Worm (Caenorhabditis elegans) whole organism, L2 larva: ENCODE measurements around the gene F11D11.12.
A peak's percentile ranks its signal among the peaks of the same experiment; 100 is the strongest.

Experiments
- C34F6.9 ChIP-seq: fragments of 150-350 bp; optimal IDR thresholded peaks from 2 replicates; lab custom pipeline; 2014; ENCODE audit warnings: missing biosample characterization, missing genetic modification characterization
- Y55F3AM.14 ChIP-seq: fragments of 200-800 bp; sonication (Bioruptor generic); optimal IDR thresholded peaks from 2 replicates; lab custom pipeline; 2018; ENCODE audit warnings: mild to moderate bottlenecking, missing genetic modification characterization, missing compliant biosample characterization
- ZK546.5 ChIP-seq: sonication (generic microtip); optimal IDR thresholded peaks from 2 replicates; lab custom pipeline; 2017; ENCODE audit warnings: missing biosample characterization, missing genetic modification characterization
- alr-1 ChIP-seq: fragments of 150-350 bp; optimal IDR thresholded peaks from 2 replicates; lab custom pipeline; 2014; ENCODE audit warnings: missing biosample characterization, missing genetic modification characterization
- aly-2 ChIP-seq: fragments of 150-350 bp; optimal IDR thresholded peaks from 2 replicates; lab custom pipeline; 2014; ENCODE audit warnings: missing biosample characterization, missing genetic modification characterization
- ceh-16 ChIP-seq: fragments of 150-350 bp; optimal IDR thresholded peaks from 2 replicates; lab custom pipeline; 2014; ENCODE audit warnings: missing biosample characterization, missing genetic modification characterization
- crh-2 ChIP-seq: sonication (generic microtip); optimal IDR thresholded peaks from 2 replicates; lab custom pipeline; 2017; ENCODE audit warnings: missing biosample characterization, missing genetic modification characterization
- egl-27 ChIP-seq: sonication (generic microtip); optimal IDR thresholded peaks from 3 replicates; lab custom pipeline; 2017; ENCODE audit warnings: missing biosample characterization, missing genetic modification reagents, missing genetic modification characterization
- elt-1 ChIP-seq: fragments of 150-350 bp; optimal IDR thresholded peaks from 2 replicates; lab custom pipeline; 2014; ENCODE audit warnings: missing biosample characterization, missing genetic modification characterization
- gmeb-1 ChIP-seq: fragments of 150-350 bp; optimal IDR thresholded peaks from 2 replicates; lab custom pipeline; 2014; ENCODE audit warnings: missing biosample characterization, missing genetic modification characterization
- lin-11 ChIP-seq: fragments of 150-350 bp; sonication (generic microtip); optimal IDR thresholded peaks from 2 replicates; lab custom pipeline; 2014; ENCODE audit warnings: missing biosample characterization, missing genetic modification characterization, inconsistent platforms, mixed read lengths
- lin-13 ChIP-seq: fragments of 150-350 bp; optimal IDR thresholded peaks from 2 replicates; lab custom pipeline; 2014; ENCODE audit warnings: missing biosample characterization, missing genetic modification reagents, missing genetic modification characterization
- lin-39 ChIP-seq: fragments of 150-350 bp; optimal IDR thresholded peaks from 2 replicates; lab custom pipeline; 2014; ENCODE audit warnings: missing biosample characterization, missing genetic modification reagents, missing genetic modification characterization
- lsy-2 ChIP-seq, 2 experiments: fragments of 150-350 bp in 1 of 2; sonication (generic microtip) in 1 of 2; optimal IDR thresholded peaks; 2 replicates each; lab custom pipeline; 2014 to 2017; ENCODE audit warnings: missing biosample characterization in 2 of 2, missing genetic modification characterization in 2 of 2
- mdl-1 ChIP-seq, 2 experiments: fragments of 150-350 bp in 1 of 2; sonication (generic microtip) in 1 of 2; optimal IDR thresholded peaks; 2 replicates each; lab custom pipeline; 2017; ENCODE audit warnings: missing biosample characterization in 2 of 2, missing genetic modification characterization in 2 of 2
- nhr-10 ChIP-seq: sonication (generic microtip); optimal IDR thresholded peaks from 2 replicates; lab custom pipeline; 2017; ENCODE audit warnings: missing biosample characterization, missing genetic modification characterization
- nhr-12 ChIP-seq: fragments of 150-350 bp; optimal IDR thresholded peaks from 2 replicates; lab custom pipeline; 2014; ENCODE audit warnings: missing biosample characterization, missing genetic modification characterization
- nhr-129 ChIP-seq: fragments of 150-350 bp; optimal IDR thresholded peaks from 2 replicates; lab custom pipeline; 2014; ENCODE audit warnings: missing biosample characterization, missing genetic modification characterization
- nhr-21 ChIP-seq: fragments of 150-350 bp; optimal IDR thresholded peaks from 2 replicates; lab custom pipeline; 2014; ENCODE audit warnings: missing biosample characterization, missing genetic modification characterization
- nhr-23 ChIP-seq: fragments of 150-350 bp; optimal IDR thresholded peaks from 2 replicates; lab custom pipeline; 2014; ENCODE audit warnings: missing biosample characterization, missing genetic modification reagents, missing genetic modification characterization
- nhr-237 ChIP-seq: fragments of 150-350 bp; optimal IDR thresholded peaks from 2 replicates; lab custom pipeline; 2014; ENCODE audit warnings: missing biosample characterization, missing genetic modification characterization
- nhr-25 ChIP-seq: fragments of 150-350 bp; sonication (generic microtip); optimal IDR thresholded peaks from 3 replicates; lab custom pipeline; 2014; ENCODE audit warnings: missing biosample characterization, missing genetic modification characterization
- nhr-6 ChIP-seq: fragments of 150-350 bp; optimal IDR thresholded peaks from 2 replicates; lab custom pipeline; 2014; ENCODE audit warnings: missing biosample characterization, missing genetic modification characterization
- nhr-77 ChIP-seq: fragments of 150-350 bp; optimal IDR thresholded peaks from 2 replicates; lab custom pipeline; 2014; ENCODE audit warnings: missing biosample characterization, missing genetic modification characterization
- peb-1 ChIP-seq: fragments of 150-350 bp; optimal IDR thresholded peaks from 2 replicates; lab custom pipeline; 2014; ENCODE audit warnings: missing biosample characterization, missing genetic modification characterization
- sem-4 ChIP-seq: fragments of 150-350 bp; optimal IDR thresholded peaks from 2 replicates; lab custom pipeline; 2014; ENCODE audit warnings: missing biosample characterization, missing genetic modification reagents, missing genetic modification characterization
- skn-1 ChIP-seq: sonication (generic microtip); optimal IDR thresholded peaks from 2 replicates; lab custom pipeline; 2017; ENCODE audit warnings: missing biosample characterization, missing genetic modification characterization
- sma-3 ChIP-seq: sonication (generic microtip); optimal IDR thresholded peaks from 2 replicates; lab custom pipeline; 2016; ENCODE audit warnings: missing genetic modification reagents, missing genetic modification characterization, missing compliant biosample characterization
- sma-9 ChIP-seq, 2 experiments: fragments of 150-350 bp in 1 of 2; sonication (generic microtip) in 1 of 2; optimal IDR thresholded peaks; 2 replicates each; lab custom pipeline; 2014 to 2016; ENCODE audit warnings: missing genetic modification characterization in 2 of 2, mild to moderate bottlenecking in 1 of 2, missing biosample characterization in 1 of 2, missing compliant biosample characterization in 1 of 2, missing genetic modification reagents in 1 of 2, moderate library complexity in 1 of 2
- snpc-4 ChIP-seq: fragments of 150-350 bp; optimal IDR thresholded peaks from 2 replicates; lab custom pipeline; 2014; ENCODE audit warnings: missing biosample characterization, missing genetic modification characterization
- unc-39 ChIP-seq: fragments of 150-350 bp; optimal IDR thresholded peaks from 2 replicates; lab custom pipeline; 2014; ENCODE audit warnings: missing biosample characterization, missing genetic modification characterization
- unc-55 ChIP-seq: fragments of 150-350 bp; sonication (generic microtip); optimal IDR thresholded peaks from 3 replicates; lab custom pipeline; 2014; ENCODE audit warnings: missing biosample characterization, missing genetic modification reagents, missing genetic modification characterization
- unc-62 ChIP-seq: fragments of 150-350 bp; optimal IDR thresholded peaks from 2 replicates; lab custom pipeline; 2014; ENCODE audit warnings: missing biosample characterization, missing genetic modification reagents, missing genetic modification characterization
- ztf-1 ChIP-seq: fragments of 200-800 bp; sonication (Bioruptor generic); conservative IDR thresholded peaks from 2 replicates; pipeline ENCODE4 v1.3.6; 2022; ENCODE audit warnings: missing genetic modification characterization, missing compliant biosample characterization
- ztf-11 ChIP-seq: sonication (generic microtip); optimal IDR thresholded peaks from 2 replicates; lab custom pipeline; 2017; ENCODE audit warnings: missing biosample characterization, missing genetic modification characterization
- ztf-4 ChIP-seq: fragments of 150-350 bp; optimal IDR thresholded peaks from 2 replicates; lab custom pipeline; 2014; ENCODE audit warnings: missing biosample characterization, missing genetic modification characterization

F11D11.12 gene

ce11 chrV:18711362-18711761, 39.1 kb downstream of the F11D11.12 start:
- TF ChIP-seq nhr-237 (tag; lab: Kevin White, UChicago) (no peak), crh-2 (tag; lab: Kevin White, UChicago) (no peak), lsy-2 (tag; optimal IDR thresholded peaks at IDR 0.05; lab: Kevin White, UChicago) (no peak), unc-39 (tag; lab: Kevin White, UChicago) (no peak)

ce11 chrV:18710045-18710490, 40.4 kb downstream of the F11D11.12 start:
- TF ChIP-seq gmeb-1 (tag; lab: Kevin White, UChicago) = no peak
- no peak for TF ChIP-seq peb-1 (tag; lab: Kevin White, UChicago)
- TF ChIP-seq nhr-129 (tag; lab: Kevin White, UChicago) = no peak
- no peak for TF ChIP-seq alr-1 (tag; lab: Kevin White, UChicago)
- peak; percentile 68 for TF ChIP-seq unc-55
- TF ChIP-seq lin-13 (GFP tag; lab: Kevin White, UChicago) = peak; percentile 33
- peak; percentile 88 for TF ChIP-seq sem-4 (tag; lab: Kevin White, UChicago)
- TF ChIP-seq lsy-2 (tag; optimal IDR thresholded peaks at IDR 0.05; lab: Kevin White, UChicago) = peak in 1 of 2 experiments; percentile 64
- no peak for TF ChIP-seq nhr-21 (tag; lab: Kevin White, UChicago)
- TF ChIP-seq nhr-12 (tag; lab: Kevin White, UChicago) = no peak
- TF ChIP-seq C34F6.9 (tag; lab: Kevin White, UChicago) = peak; percentile 28

DNA sequence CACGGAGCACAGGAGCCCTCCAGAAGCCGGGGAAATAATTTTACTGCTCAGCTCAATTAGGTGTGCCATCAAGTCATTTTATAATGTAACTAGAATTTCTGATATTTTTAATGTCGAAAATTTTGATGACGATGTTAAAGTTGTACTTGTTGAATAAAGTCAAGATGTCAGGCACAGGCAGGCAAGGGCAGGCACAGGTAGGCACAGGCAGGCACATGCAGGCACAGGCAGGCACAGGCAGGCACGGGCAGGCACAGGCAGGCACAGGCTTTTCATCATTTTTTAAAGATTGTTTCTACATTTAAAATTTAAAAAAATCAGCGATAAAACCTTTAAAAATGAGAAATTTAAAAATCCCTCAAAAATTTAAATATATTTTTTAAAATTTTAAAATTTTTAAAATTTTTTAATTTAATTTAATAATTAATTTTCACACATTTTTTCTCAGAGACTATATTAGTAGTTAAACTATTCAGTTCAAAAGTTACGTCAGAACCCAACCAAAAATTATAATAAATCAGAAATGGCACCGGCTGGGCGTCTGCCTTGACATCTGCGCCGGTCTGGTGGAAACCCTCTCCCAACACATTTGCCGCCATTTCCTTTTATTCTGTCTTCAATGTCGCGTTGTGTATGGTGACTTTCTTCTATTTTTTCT, 41.1 kb downstream of the F11D11.12 start, which contains the start of gene Y17D7C.6:
TSS of gene Y17D7C.6 (plus strand) at position 608 of the 658 bp plus-strand sequence.
- no peak for TF ChIP-seq mdl-1 (tag; optimal IDR thresholded peaks at IDR 0.05; lab: Kevin White, UChicago)
- TF ChIP-seq nhr-129 (tag; lab: Kevin White, UChicago) = no peak
- no peak for TF ChIP-seq ZK546.5
- TF ChIP-seq peb-1 (tag; lab: Kevin White, UChicago) = no peak
- TF ChIP-seq skn-1 (tag; lab: Kevin White, UChicago) = no peak
- TF ChIP-seq nhr-237 (tag; lab: Kevin White, UChicago) = no peak
- no peak for TF ChIP-seq sem-4 (tag; lab: Kevin White, UChicago)
- no peak for TF ChIP-seq nhr-25
- TF ChIP-seq Y55F3AM.14 (GFP tag; lab: Kevin White, UChicago) = no peak
- no peak for TF ChIP-seq lin-39 (tag; lab: Kevin White, UChicago)
- TF ChIP-seq sma-9 (GFP tag; optimal IDR thresholded peaks at IDR 0.05; lab: Kevin White, UChicago) = no peak
- TF ChIP-seq sma-9 (tag; optimal IDR thresholded peaks at IDR 0.05; lab: Kevin White, UChicago) = no peak
- TF ChIP-seq aly-2 (tag; lab: Kevin White, UChicago) = no peak
- no peak for TF ChIP-seq snpc-4
- no peak for TF ChIP-seq egl-27
- no peak for TF ChIP-seq ztf-11 (tag; lab: Kevin White, UChicago)
- TF ChIP-seq nhr-23 (tag; lab: Kevin White, UChicago) = no peak
- TF ChIP-seq lsy-2 (tag; optimal IDR thresholded peaks at IDR 0.05; lab: Kevin White, UChicago) = no peak
- no peak for TF ChIP-seq unc-62 (GFP tag; lab: Kevin White, UChicago)
- no peak for TF ChIP-seq nhr-12 (tag; lab: Kevin White, UChicago)

DNA sequence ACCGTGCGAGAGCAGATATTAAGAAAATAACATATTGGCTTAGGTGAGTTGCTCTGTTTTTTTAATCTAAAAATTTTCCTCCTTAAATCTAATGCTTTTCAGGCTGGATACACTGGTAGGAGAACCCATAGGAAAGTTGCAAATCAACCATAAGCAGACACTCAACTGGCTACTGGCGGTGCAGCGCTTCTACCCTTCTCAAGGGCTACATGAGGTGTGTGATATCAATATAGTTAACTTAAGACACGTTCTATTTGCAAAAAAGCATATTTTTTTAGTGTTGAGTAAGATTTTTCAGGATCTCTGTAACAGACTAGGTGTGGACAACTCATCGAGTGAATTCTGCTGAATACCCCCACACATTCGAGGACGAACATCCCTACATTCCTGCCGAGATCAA, 42.5 kb downstream of the F11D11.12 start:
- no peak for TF ChIP-seq Y55F3AM.14 (GFP tag; lab: Kevin White, UChicago)
- no peak for TF ChIP-seq sma-3 (GFP tag; lab: Kevin White, UChicago)
- TF ChIP-seq lsy-2 (tag; optimal IDR thresholded peaks at IDR 0.05; lab: Kevin White, UChicago) = no peak
- TF ChIP-seq sma-9 (GFP tag; optimal IDR thresholded peaks at IDR 0.05; lab: Kevin White, UChicago) = no peak
- no peak for TF ChIP-seq sma-9 (tag; optimal IDR thresholded peaks at IDR 0.05; lab: Kevin White, UChicago)
- TF ChIP-seq nhr-6 = no peak
- TF ChIP-seq, all 48 proteins: peak for 0

DNA sequence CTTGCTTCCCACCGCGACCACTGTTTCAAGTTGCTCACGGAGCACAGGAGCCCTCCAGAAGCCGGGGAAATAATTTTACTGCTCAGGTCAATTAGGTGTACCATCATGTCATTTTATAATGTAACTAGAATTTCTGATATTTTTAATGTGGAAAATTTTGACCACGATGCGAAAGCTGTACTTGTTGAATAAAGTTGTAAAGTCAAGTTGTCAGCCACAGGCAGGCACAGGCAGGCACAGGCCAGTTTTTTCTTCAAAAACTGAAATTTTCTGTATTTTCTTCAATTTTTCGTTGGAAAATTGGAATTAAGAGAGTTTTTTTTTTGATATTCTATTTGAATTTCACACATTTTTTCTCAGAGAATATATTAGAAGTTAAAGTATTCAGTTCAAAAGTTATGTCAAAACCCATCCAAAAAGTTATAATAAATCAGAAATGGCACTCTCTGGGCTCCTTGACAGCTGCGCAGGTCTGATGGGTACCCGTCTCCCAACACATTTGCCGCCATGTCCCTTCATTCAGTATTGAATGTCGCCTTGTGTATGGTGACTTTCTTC, 44.3 kb downstream of the F11D11.12 start, which contains the start of gene Y17D7C.1:
TSS of gene Y17D7C.1 (plus strand) at position 508 of the 558 bp plus-strand sequence.
- TF ChIP-seq alr-1 (tag; lab: Kevin White, UChicago) = no peak
- no peak for TF ChIP-seq nhr-129 (tag; lab: Kevin White, UChicago)
- no peak for TF ChIP-seq lin-11
- TF ChIP-seq snpc-4 = no peak
- no peak for TF ChIP-seq unc-39 (tag; lab: Kevin White, UChicago)
- TF ChIP-seq nhr-21 (tag; lab: Kevin White, UChicago) = no peak
- no peak for TF ChIP-seq ztf-1 (GFP tag; lab: Robert Waterston, UW)
- no peak for TF ChIP-seq ceh-16 (tag; lab: Kevin White, UChicago)
- no peak for TF ChIP-seq nhr-77 (tag; lab: Kevin White, UChicago)
- no peak for TF ChIP-seq gmeb-1 (tag; lab: Kevin White, UChicago)
- TF ChIP-seq ztf-4 (tag; lab: Kevin White, UChicago) = no peak
- no peak for TF ChIP-seq elt-1 (tag; lab: Kevin White, UChicago)
- TF ChIP-seq lin-39 (tag; lab: Kevin White, UChicago) = no peak
- TF ChIP-seq aly-2 (tag; lab: Kevin White, UChicago) = no peak
- TF ChIP-seq peb-1 (tag; lab: Kevin White, UChicago) = no peak
- no peak for TF ChIP-seq nhr-10 (tag; lab: Kevin White, UChicago)
- no peak for TF ChIP-seq unc-62 (GFP tag; lab: Kevin White, UChicago)
- TF ChIP-seq mdl-1 (tag; optimal IDR thresholded peaks at IDR 0.05; lab: Kevin White, UChicago) = no peak
